Worm (Caenorhabditis elegans): Measurements from ENCODE around the gene Y55F3BR.6.
A peak's percentile ranks its signal among the peaks of the same experiment; 100 is the strongest.

Y55F3BR.6 gene

ce11 chrIV:842095-842494 is at the start of gene Y55F3BR.6:
Gene Y55F3BR.6 (minus strand): TSS chrIV:842126.
- TF ChIP-seq snpc-4 (tag; optimal IDR thresholded peaks at IDR 0.05) = no peak
- TF ChIP-seq flh-1 (GFP tag; optimal IDR thresholded peaks at IDR 0.05) = no peak
- no peak for TF ChIP-seq unc-120 (tag; optimal IDR thresholded peaks at IDR 0.05; ENCODE audit: poor library complexity, severe bottlenecking)
- TF ChIP-seq unc-62 (GFP tag; optimal IDR thresholded peaks at IDR 0.05) = no peak

ce11 chrIV:884707-885394 is 42.9 kb upstream of the Y55F3BR.6 start, which contains the start of gene mak-2:
Gene mak-2 (plus strand): TSS chrIV:885344.
- peak; percentile 48 for TF ChIP-seq nhr-237 (tag; optimal IDR thresholded peaks at IDR 0.05)
- no peak for TF ChIP-seq lin-32 (GFP tag; optimal IDR thresholded peaks at IDR 0.05)
- TF ChIP-seq lsy-2 (tag; optimal IDR thresholded peaks at IDR 0.05) = peak; percentile 81
- TF ChIP-seq ceh-43 (GFP tag; optimal IDR thresholded peaks at IDR 0.05) = no peak
- TF ChIP-seq ces-1 (GFP tag; optimal IDR thresholded peaks at IDR 0.05) = peak; percentile 72
- peak; percentile 78 for TF ChIP-seq mep-1 (tag; optimal IDR thresholded peaks at IDR 0.05)
- no peak for TF ChIP-seq zip-8 (tag; optimal IDR thresholded peaks at IDR 0.05)
- peak; percentile 49 for TF ChIP-seq hlh-1 (tag; optimal IDR thresholded peaks at IDR 0.05)
- TF ChIP-seq ceh-39 (tag; optimal IDR thresholded peaks at IDR 0.05) = peak; percentile 37
- TF ChIP-seq unc-62 (GFP tag; optimal IDR thresholded peaks at IDR 0.05) = peak; percentile 8
- peak; percentile 19 for TF ChIP-seq mls-2 (tag; optimal IDR thresholded peaks at IDR 0.05)
- peak; percentile 39 for TF ChIP-seq unc-120 (tag; optimal IDR thresholded peaks at IDR 0.05; ENCODE audit: poor library complexity, severe bottlenecking)
- no peak for TF ChIP-seq nhr-2 (tag; optimal IDR thresholded peaks at IDR 0.05)
- TF ChIP-seq nhr-12 (tag; optimal IDR thresholded peaks at IDR 0.05) = no peak
- peak; percentile 9 for TF ChIP-seq cnd-1 (tag; optimal IDR thresholded peaks at IDR 0.05)
- TF ChIP-seq drap-1 (GFP tag; optimal IDR thresholded peaks at IDR 0.05) = no peak
- peak; percentile 90 for TF ChIP-seq lin-13 (tag; optimal IDR thresholded peaks at IDR 0.05)
- peak; percentile 86 for TF ChIP-seq pha-4 (tag; optimal IDR thresholded peaks at IDR 0.05)
- no peak for TF ChIP-seq bed-3 (GFP tag; optimal IDR thresholded peaks at IDR 0.05)
- peak; percentile 45 for TF ChIP-seq sptf-1 (tag; optimal IDR thresholded peaks at IDR 0.05)

- TF ChIP-seq sem-2 (GFP tag; optimal IDR thresholded peaks at IDR 0.05) (no peak), nhr-28 (tag; optimal IDR thresholded peaks at IDR 0.05) (no peak), ham-2 (GFP tag; optimal IDR thresholded peaks at IDR 0.05) (no peak), ceh-43 (GFP tag; optimal IDR thresholded peaks at IDR 0.05) (no peak), nhr-237 (tag; optimal IDR thresholded peaks at IDR 0.05) (no peak)
These were observed 36.7 kb upstream of the Y55F3BR.6 start for ce11 chrIV:878634-879033.

ce11 chrIV:874677-875076 is 32.8 kb upstream of the Y55F3BR.6 start, which contains the start of gene Y55F3BR.1:
Gene Y55F3BR.1 (plus strand): TSS chrIV:874791.
- TF ChIP-seq ztf-11 (tag; optimal IDR thresholded peaks at IDR 0.05) = no peak
- no peak for TF ChIP-seq snpc-4 (tag; optimal IDR thresholded peaks at IDR 0.05)
- peak; percentile 57 for TF ChIP-seq pha-4 (tag; optimal IDR thresholded peaks at IDR 0.05)
- no peak for TF ChIP-seq tbx-8 (GFP tag; optimal IDR thresholded peaks at IDR 0.05)
- peak; percentile 22 for TF ChIP-seq mep-1 (tag; optimal IDR thresholded peaks at IDR 0.05)
- TF ChIP-seq unc-62 (GFP tag; optimal IDR thresholded peaks at IDR 0.05) = no peak
- no peak for TF ChIP-seq cnd-1 (tag; optimal IDR thresholded peaks at IDR 0.05)
- TF ChIP-seq zip-8 (tag; optimal IDR thresholded peaks at IDR 0.05) = no peak
- no peak for TF ChIP-seq elt-1 (tag; optimal IDR thresholded peaks at IDR 0.05; ENCODE audit: borderline replicate concordance, insufficient read depth)
- TF ChIP-seq nhr-76 (tag; optimal IDR thresholded peaks at IDR 0.05) = no peak
- TF ChIP-seq unc-39 (tag; optimal IDR thresholded peaks at IDR 0.05) = no peak
- peak; percentile 9 for TF ChIP-seq lsy-2 (tag; optimal IDR thresholded peaks at IDR 0.05)
- no peak for TF ChIP-seq lin-13 (tag; optimal IDR thresholded peaks at IDR 0.05)
- TF ChIP-seq drap-1 (GFP tag; optimal IDR thresholded peaks at IDR 0.05) = no peak
- no peak for TF ChIP-seq sptf-1 (tag; optimal IDR thresholded peaks at IDR 0.05)
- no peak for TF ChIP-seq elt-3 (tag; optimal IDR thresholded peaks at IDR 0.05)
- TF ChIP-seq ceh-39 (tag; optimal IDR thresholded peaks at IDR 0.05) = no peak
- TF ChIP-seq nhr-2 (tag; optimal IDR thresholded peaks at IDR 0.05) = no peak
- no peak for TF ChIP-seq mls-2 (tag; optimal IDR thresholded peaks at IDR 0.05)
- no peak for TF ChIP-seq ces-1 (GFP tag; optimal IDR thresholded peaks at IDR 0.05)
- TF ChIP-seq hlh-1 (tag; optimal IDR thresholded peaks at IDR 0.05) = peak; percentile 41
- no peak for TF ChIP-seq nhr-28 (tag; optimal IDR thresholded peaks at IDR 0.05)
- TF ChIP-seq bed-3 (GFP tag; optimal IDR thresholded peaks at IDR 0.05) = no peak
- TF ChIP-seq nhr-237 (tag; optimal IDR thresholded peaks at IDR 0.05) = no peak
- TF ChIP-seq ceh-83 (GFP tag; optimal IDR thresholded peaks at IDR 0.05) = no peak

Measured in whole organism, mixed stage, embryonic.